Fruit fly (Drosophila melanogaster) whole organism, wandering third instar larva: ENCODE results near the gene CG32106.
A peak's percentile ranks its signal among the peaks of the same experiment; 100 is the strongest.

Experiments used
- Abd-B ChIP-seq: fragments of >200 bp; optimal IDR thresholded peaks from 2 replicates; lab custom pipeline; 2017; ENCODE audit warnings: missing biosample characterization, missing genetic modification characterization
- CG32264 ChIP-seq: fragments of 200-800 bp; sonication (Bioruptor generic); optimal IDR thresholded peaks from 2 replicates; lab custom pipeline; 2016; ENCODE audit warnings: missing biosample characterization, missing genetic modification characterization
- CG9705 ChIP-seq: fragments of 200-800 bp; sonication (Bioruptor generic); optimal IDR thresholded peaks from 2 replicates; lab custom pipeline; 2018; ENCODE audit warnings: missing biosample characterization, mild to moderate bottlenecking, missing genetic modification characterization
- CrebA ChIP-seq: fragments of 200-800 bp; sonication (Bioruptor generic); optimal IDR thresholded peaks from 2 replicates; lab custom pipeline; 2016; ENCODE audit warnings: missing biosample characterization, mild to moderate bottlenecking, missing genetic modification characterization, borderline replicate concordance
- GATAd ChIP-seq: sonication (Bioruptor generic); optimal IDR thresholded peaks from 2 replicates; lab custom pipeline; 2016; ENCODE audit warnings: missing biosample characterization, missing genetic modification characterization
- HLH106 ChIP-seq: fragments of 200-800 bp; optimal IDR thresholded peaks from 3 replicates; lab custom pipeline; 2019; ENCODE audit warnings: missing biosample characterization, mild to moderate bottlenecking, missing genetic modification characterization, moderate library complexity
- Hnf4 ChIP-seq: fragments of 200-800 bp; sonication (Bioruptor generic); optimal IDR thresholded peaks from 2 replicates; lab custom pipeline; 2016; ENCODE audit warnings: missing biosample characterization, mild to moderate bottlenecking, missing genetic modification characterization
- Hr78 ChIP-seq: fragments of >200 bp; optimal IDR thresholded peaks from 2 replicates; lab custom pipeline; 2017; ENCODE audit warnings: missing biosample characterization, missing genetic modification characterization
- Hr83 ChIP-seq: fragments of 200-300 bp; sonication (Bioruptor generic); optimal IDR thresholded peaks from 2 replicates; lab custom pipeline; 2016; ENCODE audit warnings: missing biosample characterization, mild to moderate bottlenecking, missing genetic modification characterization, moderate library complexity; ENCODE audit not compliant: poor library complexity, severe bottlenecking
- Jra ChIP-seq: sonication (Bioruptor generic); optimal IDR thresholded peaks from 2 replicates; lab custom pipeline; 2016; ENCODE audit warnings: missing biosample characterization, missing genetic modification characterization
- Mio ChIP-seq: sonication (Bioruptor generic); optimal IDR thresholded peaks from 2 replicates; lab custom pipeline; 2016; ENCODE audit warnings: missing biosample characterization, missing genetic modification characterization
- Myc ChIP-seq: fragments of >200 bp; optimal IDR thresholded peaks from 2 replicates; lab custom pipeline; 2017
- N ChIP-seq: fragments of >200 bp; optimal IDR thresholded peaks from 2 replicates; lab custom pipeline; 2018; ENCODE audit warnings: missing biosample characterization, missing external identifiers, missing genetic modification characterization
- OdsH ChIP-seq: fragments of 200-800 bp; sonication (Bioruptor generic); optimal IDR thresholded peaks from 2 replicates; lab custom pipeline; 2016; ENCODE audit warnings: missing biosample characterization, mild to moderate bottlenecking, missing genetic modification characterization
- Rel ChIP-seq, 2 experiments: fragments of 200-800 bp; sonication (Bioruptor generic) in 1 of 2; optimal IDR thresholded peaks; 2 replicates in 1 of 2; 3 replicates in 1 of 2; lab custom pipeline; 2016 to 2019; ENCODE audit warnings: mild to moderate bottlenecking in 2 of 2, missing biosample characterization in 2 of 2, missing genetic modification characterization in 2 of 2, moderate library complexity in 1 of 2
- Sp1 ChIP-seq: fragments of 200-800 bp; sonication (Bioruptor generic); optimal IDR thresholded peaks from 3 replicates; lab custom pipeline; 2019; ENCODE audit warnings: missing biosample characterization, mild to moderate bottlenecking, missing genetic modification characterization, moderate library complexity
- Vsx2 ChIP-seq: fragments of 200-300, 225-300 bp; sonication (Bioruptor generic); optimal IDR thresholded peaks from 2 replicates; lab custom pipeline; 2018; ENCODE audit warnings: missing biosample characterization, missing genetic modification characterization; ENCODE audit not compliant: partially characterized antibody
- br ChIP-seq: fragments of 200-800 bp; sonication (Bioruptor generic); optimal IDR thresholded peaks from 2 replicates; lab custom pipeline; 2016; ENCODE audit warnings: missing biosample characterization, missing genetic modification characterization
- brk ChIP-seq: fragments of 200-800 bp; sonication (Bioruptor generic); optimal IDR thresholded peaks from 2 replicates; lab custom pipeline; 2016; ENCODE audit warnings: missing biosample characterization, mild to moderate bottlenecking, missing genetic modification characterization
- dl ChIP-seq, 2 experiments: fragments of 175-275, 200-275 bp in 1 of 2; fragments of 200-275 bp in 1 of 2; sonication (Bioruptor generic); optimal IDR thresholded peaks; lab custom pipeline; 2018; ENCODE audit warnings: mild to moderate bottlenecking in 2 of 2, missing biosample characterization in 2 of 2, missing genetic modification characterization in 2 of 2, moderate library complexity in 2 of 2; ENCODE audit not compliant: partially characterized antibody in 2 of 2, insufficient read depth in 1 of 2
- dmrt93B ChIP-seq: fragments of 200-800 bp; sonication (Bioruptor generic); optimal IDR thresholded peaks from 2 replicates; lab custom pipeline; 2018; ENCODE audit warnings: missing biosample characterization, mild to moderate bottlenecking, missing genetic modification characterization
- dsf ChIP-seq: sonication (Bioruptor generic); optimal IDR thresholded peaks from 2 replicates; lab custom pipeline; 2016; ENCODE audit warnings: missing biosample characterization, missing genetic modification characterization, borderline replicate concordance
- ey ChIP-seq: fragments of 200-800 bp; sonication (Bioruptor generic); optimal IDR thresholded peaks from 2 replicates; lab custom pipeline; 2016; ENCODE audit warnings: missing biosample characterization, missing genetic modification characterization
- foxo ChIP-seq, 2 experiments: fragments of 200-800 bp; sonication (Bioruptor generic); optimal IDR thresholded peaks; 2 replicates in 1 of 2; 3 replicates in 1 of 2; lab custom pipeline; 2016 to 2017; ENCODE audit warnings: missing biosample characterization in 2 of 2, missing genetic modification characterization in 2 of 2
- fru ChIP-seq: fragments of 200-800 bp; sonication (Bioruptor generic); optimal IDR thresholded peaks from 3 replicates; lab custom pipeline; 2016; ENCODE audit warnings: missing biosample characterization, mild to moderate bottlenecking, missing genetic modification characterization
- h ChIP-seq: fragments of 200-800 bp; sonication (Bioruptor generic); optimal IDR thresholded peaks from 3 replicates; lab custom pipeline; 2016; ENCODE audit warnings: missing biosample characterization, mild to moderate bottlenecking, missing genetic modification characterization
- jim ChIP-seq: fragments of 175-275, 200-325 bp; sonication (Bioruptor generic); optimal IDR thresholded peaks from 2 replicates; lab custom pipeline; 2016; ENCODE audit warnings: missing biosample characterization, mild to moderate bottlenecking, missing genetic modification characterization
- lola ChIP-seq: fragments of >200 bp; optimal IDR thresholded peaks from 2 replicates; lab custom pipeline; 2017; ENCODE audit warnings: missing biosample characterization, missing genetic modification characterization
- pan ChIP-seq: fragments of >200 bp; optimal IDR thresholded peaks from 2 replicates; lab custom pipeline; 2017
- psq ChIP-seq: fragments of 200-800 bp; sonication (Bioruptor generic); optimal IDR thresholded peaks from 3 replicates; lab custom pipeline; 2017; ENCODE audit warnings: missing biosample characterization, mild to moderate bottlenecking, missing genetic modification characterization, moderate library complexity
- rgr ChIP-seq: fragments of 200-800 bp; sonication (Bioruptor generic); optimal IDR thresholded peaks from 3 replicates; lab custom pipeline; 2016; ENCODE audit warnings: missing biosample characterization, mild to moderate bottlenecking, missing genetic modification characterization
- sage ChIP-seq: fragments of 200-800 bp; sonication (Bioruptor generic); optimal IDR thresholded peaks from 2 replicates; lab custom pipeline; 2016; ENCODE audit warnings: missing biosample characterization, mild to moderate bottlenecking, missing genetic modification characterization
- sv ChIP-seq: fragments of 200-800 bp; sonication (Bioruptor generic); optimal IDR thresholded peaks from 3 replicates; lab custom pipeline; 2016; ENCODE audit warnings: missing biosample characterization, missing genetic modification characterization
- tai ChIP-seq: sonication (Bioruptor generic); optimal IDR thresholded peaks from 2 replicates; lab custom pipeline; 2016; ENCODE audit warnings: missing biosample characterization, missing genetic modification characterization
- woc ChIP-seq: sonication (Bioruptor generic); optimal IDR thresholded peaks from 2 replicates; lab custom pipeline; 2016; ENCODE audit warnings: missing biosample characterization, mild to moderate bottlenecking, missing genetic modification characterization

Gene CG32106

dm6 chr3L:12808421-12808820 is 29.9 kb upstream of the CG32106 start, which contains the start of gene CG32110:
TSS of gene CG32110 (plus strand) at chr3L:12808721.
- TF ChIP-seq OdsH (GFP tag; lab: Kevin White, UChicago) (no peak), lola (GFP tag; lab: Kevin White, UChicago) (no peak), GATAd (GFP tag; lab: Kevin White, UChicago) (no peak), Hr83 (GFP tag; lab: Kevin White, UChicago) (no peak), Vsx2 (GFP tag; lab: Kevin White, UChicago) (no peak), dmrt93B (GFP tag; lab: Kevin White, UChicago) (no peak), psq (no peak), Hnf4 (no peak), Myc (lab: Kevin White, UChicago) (no peak), sv (GFP tag; lab: Kevin White, UChicago) (no peak), Mio (GFP tag; lab: Kevin White, UChicago) (no peak), CrebA (GFP tag; lab: Kevin White, UChicago) (no peak), tai (GFP tag; lab: Kevin White, UChicago) (no peak), sage (GFP tag; lab: Kevin White, UChicago) (no peak)

DNA sequence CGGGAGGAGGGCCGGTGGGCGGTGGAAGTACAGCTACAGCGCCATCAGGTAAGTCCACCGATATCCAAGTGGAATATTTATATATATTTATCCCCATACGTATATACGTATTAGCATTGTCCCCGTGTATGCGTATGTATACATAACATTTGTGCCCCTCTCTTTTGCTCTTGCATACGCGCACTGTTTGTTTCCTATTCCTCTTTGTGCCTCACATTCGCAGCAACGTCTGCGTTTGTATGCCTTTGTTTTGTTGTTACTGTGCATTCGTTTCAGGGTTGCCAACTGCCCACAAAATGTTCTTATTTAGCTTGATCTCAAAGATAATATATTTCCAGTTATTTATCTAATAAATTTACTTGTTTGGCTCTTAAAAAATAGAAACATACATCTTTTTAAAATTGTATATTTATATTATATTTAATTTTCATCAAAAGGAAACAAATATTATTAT is 27.8 kb upstream of the CG32106 start:
- TF ChIP-seq Hr83 (GFP tag; lab: Kevin White, UChicago) = peak; percentile 69
- no peak for TF ChIP-seq brk
- TF ChIP-seq lola (GFP tag; lab: Kevin White, UChicago) = no peak
- TF ChIP-seq rgr (GFP tag; lab: Kevin White, UChicago) = peak; percentile 70
- TF ChIP-seq Rel (GFP tag; optimal IDR thresholded peaks at IDR 0.05; lab: Kevin White, UChicago) = peak; percentile 46
- peak; percentile 32 for TF ChIP-seq Rel (tag; optimal IDR thresholded peaks at IDR 0.05; lab: Kevin White, UChicago)
- TF ChIP-seq h (GFP tag; lab: Kevin White, UChicago) = peak; percentile 49
- peak; percentile 23 for TF ChIP-seq br (GFP tag; lab: Kevin White, UChicago)
- peak; percentile 66 for TF ChIP-seq OdsH (GFP tag; lab: Kevin White, UChicago)
- TF ChIP-seq fru (GFP tag; lab: Kevin White, UChicago) = peak; percentile 73
- peak; percentile 78 for TF ChIP-seq sage (GFP tag; lab: Kevin White, UChicago)
- TF ChIP-seq ey (GFP tag; lab: Kevin White, UChicago) = peak; percentile 37
- no peak for TF ChIP-seq Abd-B
- no peak for TF ChIP-seq Jra (GFP tag; lab: Kevin White, UChicago)
- peak; percentile 67 for TF ChIP-seq Sp1
- TF ChIP-seq psq = peak; percentile 99
- TF ChIP-seq foxo (GFP tag; optimal IDR thresholded peaks at IDR 0.05; lab: Kevin White, UChicago) = peak in 1 of 2 experiments; percentile 70
- peak; percentile 55 for TF ChIP-seq woc (GFP tag; lab: Kevin White, UChicago)
- TF ChIP-seq CG32264 (GFP tag; lab: Kevin White, UChicago) = no peak
- peak; percentile 63 for TF ChIP-seq HLH106 (tag; lab: Kevin White, UChicago)
- no peak for TF ChIP-seq Hnf4
- no peak for TF ChIP-seq jim
- TF ChIP-seq Mio (GFP tag; lab: Kevin White, UChicago) = no peak
- peak; percentile 34 for TF ChIP-seq CG9705 (GFP tag; lab: Kevin White, UChicago)
- no peak for TF ChIP-seq dsf (GFP tag; lab: Kevin White, UChicago)
- TF ChIP-seq, all 38 proteins: peak for 15

DNA sequence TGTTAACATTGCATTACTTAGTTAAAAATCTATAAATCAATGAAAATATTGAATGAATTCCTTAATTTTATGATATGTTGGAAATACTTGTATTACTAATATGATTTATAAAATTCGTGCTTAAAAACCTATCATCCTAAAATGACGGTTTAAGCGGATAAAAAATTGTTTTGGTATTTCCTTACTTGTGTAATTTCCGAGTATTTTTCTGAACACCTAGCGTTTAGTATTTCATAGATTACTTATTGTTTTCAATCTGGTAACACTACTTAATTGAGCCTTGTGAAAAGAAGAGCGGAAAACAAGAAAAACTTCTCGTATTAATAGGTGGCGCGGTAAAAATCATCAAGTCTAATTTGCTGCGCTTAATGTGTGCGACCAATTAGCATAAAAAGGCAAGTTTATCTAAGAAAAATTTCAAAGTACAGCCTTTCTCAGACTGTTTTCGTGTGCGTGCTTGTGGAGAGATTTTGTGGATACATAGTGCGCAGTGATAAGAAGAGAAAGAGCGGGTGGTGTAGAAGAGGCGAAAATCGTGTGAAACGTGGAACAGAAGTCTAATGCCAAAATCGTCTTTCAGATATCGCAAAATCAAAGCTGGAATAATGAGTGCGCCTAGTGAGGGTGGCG is 27.3 kb upstream of the CG32106 start, which contains the start of gene Sap130:
Sap130 (plus strand) TSS at position 243 of the 630 bp plus-strand sequence.
- TF ChIP-seq dmrt93B (GFP tag; lab: Kevin White, UChicago) (no peak), jim (no peak), psq (no peak), h (GFP tag; lab: Kevin White, UChicago) (no peak), N (GFP tag; lab: Kevin White, UChicago) (no peak), CG9705 (GFP tag; lab: Kevin White, UChicago) (no peak), Hr83 (GFP tag; lab: Kevin White, UChicago) (no peak), Myc (lab: Kevin White, UChicago) (no peak), Hnf4 (no peak), Hr78 (GFP tag; lab: Kevin White, UChicago) (no peak), dl (GFP tag; optimal IDR thresholded peaks at IDR 0.05; lab: Kevin White, UChicago; ENCODE audit: insufficient read depth in 1 of 2, partially characterized antibody in 2 of 2) (no peak), Rel (GFP tag; optimal IDR thresholded peaks at IDR 0.05; lab: Kevin White, UChicago) (no peak), Rel (tag; optimal IDR thresholded peaks at IDR 0.05; lab: Kevin White, UChicago) (no peak), pan (lab: Kevin White, UChicago) (no peak), OdsH (GFP tag; lab: Kevin White, UChicago) (no peak), brk (no peak), tai (GFP tag; lab: Kevin White, UChicago) (no peak), Mio (GFP tag; lab: Kevin White, UChicago) (no peak)
- TF ChIP-seq, all 38 proteins: peak for 0
